Worm (Caenorhabditis elegans) whole organism, late embryonic: Measurements from ENCODE around the gene fbxl-2.
"Not testable (repeated sequence)": the region's sequence is repeated elsewhere in the genome, so short reads cannot be mapped to it uniquely, and the experiment has no call there.

Experiments used
- F13H6.1 ChIP-seq: sonication (generic microtip); optimal IDR thresholded peaks from 2 replicates; lab custom pipeline; 2016; ENCODE audit warnings: missing genetic modification characterization, missing compliant biosample characterization
- ama-1 ChIP-seq: fragments of 150-350 bp; optimal IDR thresholded peaks from 2 replicates; lab custom pipeline; 2014
- lim-6 ChIP-seq: sonication (generic microtip); optimal IDR thresholded peaks from 2 replicates; lab custom pipeline; 2016; ENCODE audit warnings: missing genetic modification characterization, missing compliant biosample characterization
- zip-5 ChIP-seq: sonication (generic microtip); optimal IDR thresholded peaks from 2 replicates; lab custom pipeline; 2016; ENCODE audit warnings: missing genetic modification characterization, missing compliant biosample characterization

ce11 chrIII:4742620-4743019 is 14.4 kb upstream of the fbxl-2 start, which contains the start of gene twk-6:
- TF ChIP-seq lim-6 (tag; lab: Kevin White, UChicago); ama-1 (lab: Kevin White, UChicago); F13H6.1 (tag; lab: Kevin White, UChicago); zip-5: not testable (repeated sequence)
